Worm (Caenorhabditis elegans): ENCODE measurements around the gene plpp-1.2.
A peak's percentile ranks its signal among the peaks of the same experiment; 100 is the strongest.

Gene plpp-1.2

ce11 chrII:6523940-6524339 is 38.7 kb downstream of the plpp-1.2 start:
- no peak for TF ChIP-seq ztf-3 (GFP tag; optimal IDR thresholded peaks at IDR 0.05)
- TF ChIP-seq egl-44 (GFP tag; IDR thresholded peaks at IDR 0.05): no peak
- TF ChIP-seq fkh-3 (tag; optimal IDR thresholded peaks at IDR 0.05): no peak
- no peak for TF ChIP-seq cebp-1 (GFP tag; IDR thresholded peaks at IDR 0.05)
- no peak for TF ChIP-seq cebp-1 (tag; optimal IDR thresholded peaks at IDR 0.05)
- TF ChIP-seq ceh-58 (GFP tag; IDR thresholded peaks at IDR 0.05): no peak
- no peak for TF ChIP-seq somi-1 (GFP tag; optimal IDR thresholded peaks at IDR 0.05)
- no peak for TF ChIP-seq sptf-2 (GFP tag; optimal IDR thresholded peaks at IDR 0.05)
- no peak for TF ChIP-seq Y53G8AR.9 (GFP tag; conservative IDR thresholded peaks at IDR 0.05)
- no peak for TF ChIP-seq ztf-18 (tag; optimal IDR thresholded peaks at IDR 0.05)

DNA sequence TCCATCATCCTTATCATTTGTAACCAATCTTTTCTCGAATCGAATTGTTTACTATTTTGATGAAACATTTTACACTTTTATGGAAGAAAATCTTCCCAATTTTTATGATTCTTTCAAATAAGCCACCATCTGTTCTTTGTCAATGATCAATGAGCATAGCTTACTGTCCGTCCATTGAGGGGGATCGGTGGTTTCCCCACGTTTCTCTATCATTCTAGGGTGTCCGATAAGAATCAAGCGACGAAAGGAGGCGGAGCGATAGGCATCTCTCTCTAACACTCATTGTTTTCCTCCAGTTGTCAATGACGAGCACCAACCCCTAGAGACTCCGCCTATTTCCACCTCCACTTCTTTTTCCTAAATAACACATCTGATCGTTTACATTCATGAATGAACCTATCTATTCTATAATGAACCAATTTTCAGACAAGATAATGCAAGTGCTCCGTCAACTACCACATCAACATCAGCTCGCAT is 39.3 kb downstream of the plpp-1.2 start, which contains the start of gene C56E6.2:
C56E6.2 (plus strand) TSS at position 427 of the 477 bp plus-strand sequence.
- peak; percentile 43 for TF ChIP-seq nhr-80 (tag; optimal IDR thresholded peaks at IDR 0.05)
- no peak for TF ChIP-seq ccch-3 (GFP tag; optimal IDR thresholded peaks at IDR 0.05)
- no peak for TF ChIP-seq Y79H2A.3 (GFP tag; conservative IDR thresholded peaks at IDR 0.05)
- TF ChIP-seq T26A5.8 (tag; optimal IDR thresholded peaks at IDR 0.05): no peak
- 0 out of 2 replicates have a peak, but pooled peaks have one; percentile 35 for TF ChIP-seq ceh-40 (GFP tag; IDR thresholded peaks at IDR 0.05)

DNA sequence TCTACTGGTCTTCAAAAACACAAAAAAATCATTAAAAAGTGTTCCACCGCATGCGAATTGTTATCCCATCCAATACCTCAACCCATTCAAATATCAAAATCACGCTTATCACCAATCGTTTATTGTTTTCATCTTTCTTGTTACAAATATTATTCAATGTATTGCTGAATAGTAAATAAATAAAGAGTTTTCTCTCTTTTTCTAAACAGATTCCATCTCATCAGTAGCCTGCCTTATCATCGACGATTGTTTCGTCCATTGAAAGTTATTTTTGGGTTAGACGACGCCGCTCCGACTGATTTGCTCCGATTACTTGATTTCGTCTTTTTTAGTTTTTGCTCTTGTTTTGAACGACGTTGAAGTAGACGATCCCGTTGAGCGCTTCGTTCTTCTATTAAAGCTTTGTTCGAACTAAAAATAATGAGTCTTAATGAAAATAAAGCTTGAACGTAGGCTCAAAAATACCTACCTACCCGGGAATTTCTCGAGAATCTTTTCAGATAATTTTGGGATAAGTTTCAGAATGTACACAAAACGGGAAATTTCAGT is 40.9 kb downstream of the plpp-1.2 start:
- TF ChIP-seq ama-1 (optimal IDR thresholded peaks at IDR 0.05) (peak; percentile 14), ama-1 (GFP tag; optimal IDR thresholded peaks at IDR 0.05) (no peak), sptf-2 (GFP tag; optimal IDR thresholded peaks at IDR 0.05) (no peak), Y95B8A.8 (GFP tag; IDR thresholded peaks at IDR 0.05) (no peak), hlh-12 (tag; optimal IDR thresholded peaks at IDR 0.05) (no peak), repo-1 (tag; optimal IDR thresholded peaks at IDR 0.05) (peak; percentile 19), Y56A3A.18 (GFP tag; IDR thresholded peaks at IDR 0.05) (no peak), let-526 (GFP tag; IDR thresholded peaks at IDR 0.05) (no peak), dox-1 (GFP tag; IDR thresholded peaks at IDR 0.05) (no peak)

- TF ChIP-seq him-1 (tag; optimal IDR thresholded peaks at IDR 0.05) (no peak), lin-54 (GFP tag; optimal IDR thresholded peaks at IDR 0.05) (no peak), F22D6.2 (tag; optimal IDR thresholded peaks at IDR 0.05) (no peak), bed-2 (GFP tag; IDR thresholded peaks at IDR 0.05) (no peak), egrh-3 (GFP tag; IDR thresholded peaks at IDR 0.05) (no peak), egl-18 (GFP tag; IDR thresholded peaks at IDR 0.05) (no peak), B0035.1 (tag; optimal IDR thresholded peaks at IDR 0.05) (no peak), B0261.1 (tag; optimal IDR thresholded peaks at IDR 0.05) (no peak), hrde-1 (tag; optimal IDR thresholded peaks at IDR 0.05; ENCODE audit: borderline replicate concordance) (no peak), ztf-6 (GFP tag; IDR thresholded peaks at IDR 0.05) (no peak), F52B5.7 (tag; optimal IDR thresholded peaks at IDR 0.05) (no peak), lin-26 (GFP tag; IDR thresholded peaks at IDR 0.05) (no peak), atf-7 (tag; optimal IDR thresholded peaks at IDR 0.05) (no peak), fkh-3 (tag; optimal IDR thresholded peaks at IDR 0.05) (no peak)
These were observed 43.4 kb downstream of the plpp-1.2 start, which contains the start of gene C56E6.4 for ce11 chrII:6528629-6529028. C56E6.4 (minus strand) TSS chrII:6528729.
